Worm (Caenorhabditis elegans) whole organism, dauer: ENCODE data around the gene K07E12.2.

Source experiments
- unc-62 ChIP-seq: sonication (generic microtip); optimal IDR thresholded peaks from 2 replicates; lab custom pipeline; 2017; ENCODE audit warnings: missing biosample characterization, missing genetic modification reagents, missing genetic modification characterization

Gene K07E12.2

DNA sequence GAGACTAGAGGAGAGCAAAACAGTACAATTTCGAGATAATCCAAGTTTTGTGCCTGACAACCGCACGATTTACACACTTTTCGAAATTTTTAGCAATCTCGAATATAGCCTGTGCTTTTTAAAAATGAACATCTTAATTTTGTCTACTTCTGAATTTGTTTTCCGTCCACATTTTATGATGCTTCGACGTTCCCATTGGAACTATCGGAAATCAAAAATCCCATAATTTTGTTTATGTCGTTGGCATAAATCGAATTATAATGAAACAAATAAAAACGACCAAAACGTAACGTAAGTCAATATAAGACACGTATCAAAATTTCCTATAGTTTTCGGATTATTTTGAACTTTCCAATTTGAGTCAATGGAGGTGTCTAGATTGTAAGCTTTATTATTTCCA, at the start of gene K07E12.2:
Gene K07E12.2, plus strand, starts transcription at position 301 of the 400 bp plus-strand sequence.
- TF ChIP-seq unc-62 (GFP tag; lab: Kevin White, UChicago): no peak

- no peak for TF ChIP-seq unc-62 (GFP tag; lab: Kevin White, UChicago)
Measured at ce11 chrIII:6690490-6690889, 46.6 kb upstream of the K07E12.2 start.

ce11 chrIII:6693285-6693684, 43.8 kb upstream of the K07E12.2 start:
- no peak for TF ChIP-seq unc-62 (GFP tag; lab: Kevin White, UChicago)

DNA sequence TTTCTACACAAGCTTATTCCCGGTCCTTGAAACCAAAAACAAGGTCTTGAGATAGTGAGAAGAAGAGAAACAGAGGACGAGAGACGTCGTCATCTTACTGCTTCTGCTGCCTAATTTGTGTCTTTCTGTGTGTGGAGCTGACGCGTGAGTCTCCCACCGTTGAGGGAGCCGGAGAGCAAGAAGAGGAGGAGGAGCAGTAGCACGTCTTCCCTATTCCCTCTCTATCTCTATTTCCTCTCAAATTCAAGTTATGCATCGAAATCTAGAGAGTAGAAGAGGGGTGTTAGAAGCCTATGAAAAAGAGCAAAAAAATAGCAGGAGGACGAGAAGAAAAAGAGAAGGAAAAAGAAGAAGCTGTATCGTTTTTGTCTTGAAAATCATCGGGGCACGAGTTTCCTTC, 41.9 kb upstream of the K07E12.2 start:
- no peak for TF ChIP-seq unc-62 (GFP tag; lab: Kevin White, UChicago)

DNA sequence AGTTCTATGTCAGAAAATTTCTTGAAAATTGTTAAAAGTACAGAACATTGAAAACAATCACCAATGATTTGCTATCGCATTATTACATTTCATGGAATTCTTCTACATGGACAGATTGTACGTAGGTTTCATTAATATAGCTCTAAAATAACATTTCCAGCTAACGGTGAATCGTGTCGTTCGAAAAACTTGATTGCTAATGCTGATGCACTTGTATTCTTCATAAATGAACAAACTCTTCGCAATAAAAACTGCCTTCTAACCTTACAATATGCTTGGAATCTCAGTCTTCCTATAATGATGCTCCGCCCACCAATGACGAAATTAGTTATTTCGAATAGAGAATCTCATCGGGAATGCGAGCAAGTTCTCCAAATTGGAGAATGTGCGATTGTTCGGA, 31.6 kb upstream of the K07E12.2 start, which contains the start of gene F37A4.6:
Gene F37A4.6, plus strand, starts transcription at position 301 of the 400 bp plus-strand sequence.
- TF ChIP-seq unc-62 (GFP tag; lab: Kevin White, UChicago): no peak

ce11 chrIII:6709983-6710382, 27.1 kb upstream of the K07E12.2 start, which contains the start of gene isw-1:
Gene isw-1 (minus strand): TSS chrIII:6710100.
- TF ChIP-seq unc-62 (GFP tag; lab: Kevin White, UChicago): no peak

DNA sequence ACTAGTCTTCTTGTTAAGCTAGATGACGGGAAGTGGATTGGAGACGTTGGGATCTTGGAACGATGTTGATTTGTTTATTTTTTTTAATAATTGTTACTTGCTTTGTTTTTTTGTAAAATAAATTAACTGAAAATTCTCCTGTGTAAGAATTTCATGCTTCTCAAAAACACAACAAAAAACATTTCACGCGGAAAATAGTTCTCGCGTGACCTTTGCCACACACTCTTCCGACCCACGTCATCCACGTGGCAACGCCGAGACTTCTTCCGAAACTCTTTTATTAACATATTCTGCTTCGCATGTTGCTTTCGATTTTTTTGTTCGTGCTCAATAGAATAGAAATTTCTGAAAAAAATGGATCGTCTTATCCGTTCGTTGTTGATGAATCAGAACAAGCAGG, 25.5 kb upstream of the K07E12.2 start, which contains the start of gene F37A4.5:
Gene F37A4.5, plus strand, starts transcription at position 301 of the 400 bp plus-strand sequence.
- TF ChIP-seq unc-62 (GFP tag; lab: Kevin White, UChicago): no peak

- no peak for TF ChIP-seq unc-62 (GFP tag; lab: Kevin White, UChicago)
Measured at ce11 chrIII:6713266-6713665, 23.8 kb upstream of the K07E12.2 start, which contains the start of gene F37A4.4. Gene F37A4.4 (plus strand): TSS chrIII:6713566.

DNA sequence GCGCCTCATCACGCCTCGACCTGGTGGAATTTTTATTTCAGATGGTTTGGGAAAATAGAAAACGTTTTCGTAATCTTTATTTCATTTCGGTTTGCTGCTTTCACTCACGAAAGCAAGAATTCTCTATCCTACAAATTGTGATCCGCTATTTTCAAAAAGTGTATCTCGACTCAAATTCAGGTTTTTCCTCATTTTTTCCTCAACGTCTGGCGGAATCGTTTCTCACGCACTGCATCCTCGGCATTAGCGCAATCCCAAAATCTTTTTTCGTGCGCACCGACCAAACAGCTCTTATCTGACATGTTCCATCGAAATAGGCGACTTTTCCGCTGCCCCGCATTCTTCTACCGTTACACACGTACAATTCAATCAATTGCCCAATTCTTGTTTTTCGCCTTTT, 18.8 kb upstream of the K07E12.2 start, which contains the start of gene F37A4.3:
Gene F37A4.3, plus strand, starts transcription at position 301 of the 400 bp plus-strand sequence.
- no peak for TF ChIP-seq unc-62 (GFP tag; lab: Kevin White, UChicago)

DNA sequence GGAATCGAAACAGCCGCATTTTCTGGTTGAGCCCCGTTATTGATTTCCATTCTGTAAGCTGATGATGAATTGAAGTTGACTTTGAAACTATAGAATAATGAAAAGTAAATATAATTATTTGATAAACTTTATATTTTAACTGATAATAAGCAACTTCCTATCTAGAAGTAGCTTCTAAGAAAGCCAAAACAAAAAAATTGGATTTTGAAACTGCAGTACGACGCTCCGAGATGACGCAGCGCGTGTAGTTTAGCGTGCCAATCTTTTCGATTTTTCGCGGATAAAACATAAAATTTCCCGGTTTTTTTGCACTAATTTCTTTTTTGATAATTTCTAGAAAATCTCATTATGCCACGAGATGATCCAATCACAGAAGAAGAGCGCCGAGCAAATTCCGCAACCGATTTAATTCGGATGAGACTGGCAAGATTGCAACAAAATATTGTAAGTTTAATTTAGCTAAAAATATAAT, 14.8 kb upstream of the K07E12.2 start, which contains the start of the genes bath-41 and F37A4.2:
Gene bath-41, minus strand, starts transcription at position 51 of the 472 bp plus-strand sequence.
Gene F37A4.2, plus strand, starts transcription at position 247 of the 472 bp plus-strand sequence.
- no peak for TF ChIP-seq unc-62 (GFP tag; lab: Kevin White, UChicago)

ce11 chrIII:6723089-6723488, 14.0 kb upstream of the K07E12.2 start, which contains the start of gene F37A4.1:
Gene F37A4.1 (plus strand): TSS chrIII:6723389.
- TF ChIP-seq unc-62 (GFP tag; lab: Kevin White, UChicago): no peak

- TF ChIP-seq unc-62 (GFP tag; lab: Kevin White, UChicago): no peak
Measured at ce11 chrIII:6725489-6725888, 11.6 kb upstream of the K07E12.2 start, which contains the start of gene wdr-4. Gene wdr-4 (plus strand): TSS chrIII:6725789.

- no peak for TF ChIP-seq unc-62 (GFP tag; lab: Kevin White, UChicago)
Measured at ce11 chrIII:6730185-6730850, 6.8 kb upstream of the K07E12.2 start, which contains the start of the genes Y102E9.5 and odr-4. Gene Y102E9.5 (minus strand): TSS chrIII:6730285. Gene odr-4 (plus strand): TSS chrIII:6730800.

DNA sequence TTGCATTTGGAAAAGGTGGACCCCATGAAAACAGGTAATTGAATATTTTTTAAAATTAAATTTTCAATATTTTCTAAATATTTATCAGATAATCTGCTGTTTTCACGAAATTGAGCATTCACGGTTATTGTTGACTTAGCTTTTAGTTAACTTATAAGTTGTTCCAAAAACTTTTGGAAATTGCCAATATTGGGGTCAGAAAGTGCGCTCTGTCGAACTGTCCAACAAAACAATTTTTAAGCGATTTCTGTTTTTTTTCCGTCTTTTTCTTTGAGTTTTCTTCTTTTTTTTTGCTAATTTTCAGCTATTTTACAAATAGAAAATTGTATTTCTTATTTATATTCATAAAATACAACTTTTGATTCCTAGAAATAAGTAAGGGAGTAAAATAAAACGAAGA, 5.8 kb upstream of the K07E12.2 start:
- TF ChIP-seq unc-62 (GFP tag; lab: Kevin White, UChicago): no peak

DNA sequence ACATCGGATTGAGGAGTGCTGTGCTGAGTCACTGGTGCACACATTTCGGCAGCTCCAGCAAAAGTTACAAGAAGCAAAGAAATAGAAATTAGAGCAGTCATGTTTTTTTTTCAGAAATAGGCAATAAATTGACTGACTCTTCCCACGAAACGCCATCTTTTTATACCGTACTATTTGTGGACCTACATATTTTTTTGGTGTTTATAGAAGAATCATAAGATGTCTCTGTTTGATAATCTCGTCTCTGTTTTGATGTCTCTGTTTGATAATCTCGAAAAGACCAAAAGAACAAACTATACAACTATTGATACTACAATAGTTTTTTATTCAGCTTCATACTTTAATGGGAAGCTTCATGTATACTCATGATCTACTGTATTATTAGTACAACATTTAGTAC, 2.7 kb upstream of the K07E12.2 start, which contains the start of gene Y102E9.3:
Gene Y102E9.3, minus strand, starts transcription at position 101 of the 400 bp plus-strand sequence.
- no peak for TF ChIP-seq unc-62 (GFP tag; lab: Kevin White, UChicago)

ce11 chrIII:6736566-6736965, 505 bp upstream of the K07E12.2 start, which contains the start of gene Y102E9.6:
Gene Y102E9.6 (minus strand): TSS chrIII:6736666.
- no peak for TF ChIP-seq unc-62 (GFP tag; lab: Kevin White, UChicago)
